Worm (Caenorhabditis elegans): ENCODE measurements around the gene faah-1.

ce11 chrIV:8163687-8164086, 4.5 kb downstream of the faah-1 start, which contains the start of gene clec-51:
- TF ChIP-seq egl-18 (GFP tag; IDR thresholded peaks at IDR 0.05) (no peak), snpc-1.3 (tag; optimal IDR thresholded peaks at IDR 0.05; ENCODE audit: insufficient read depth) (no peak), aptf-3 (GFP tag; IDR thresholded peaks at IDR 0.05) (no peak), ama-1 (optimal IDR thresholded peaks at IDR 0.05) (no peak), ama-1 (GFP tag; optimal IDR thresholded peaks at IDR 0.05) (no peak), nfya-2 (GFP tag; IDR thresholded peaks at IDR 0.05) (no peak), ets-4 (GFP tag; optimal IDR thresholded peaks at IDR 0.05) (no peak), B0261.1 (tag; optimal IDR thresholded peaks at IDR 0.05) (no peak), rec-8 (tag; optimal IDR thresholded peaks at IDR 0.05) (no peak)

Data from whole organism, young adult.